Worm (Caenorhabditis elegans) whole organism, late embryonic: Measurements from ENCODE around the gene F49F1.15.

Source experiments
- C08G9.2 ChIP-seq: sonication (generic microtip); optimal IDR thresholded peaks from 2 replicates; lab custom pipeline; 2016; ENCODE audit warnings: mild to moderate bottlenecking, missing genetic modification characterization, moderate library complexity, missing compliant biosample characterization
- C38D4.7 ChIP-seq: fragments of 200-800 bp; sonication (Bioruptor generic); optimal IDR thresholded peaks from 2 replicates; lab custom pipeline; 2018; ENCODE audit warnings: mild to moderate bottlenecking, missing genetic modification characterization, moderate library complexity, missing compliant biosample characterization
- K02D7.2 ChIP-seq: sonication (generic microtip); optimal IDR thresholded peaks from 2 replicates; lab custom pipeline; 2017; ENCODE audit warnings: mild to moderate bottlenecking, missing genetic modification characterization, missing compliant biosample characterization
- T23F11.4 ChIP-seq: fragments of 200-800 bp; sonication (Bioruptor generic); optimal IDR thresholded peaks from 2 replicates; lab custom pipeline; 2018; ENCODE audit warnings: mild to moderate bottlenecking, missing genetic modification characterization, missing compliant biosample characterization
- ahr-1 ChIP-seq: sonication (generic microtip); optimal IDR thresholded peaks from 2 replicates; lab custom pipeline; 2016; ENCODE audit warnings: missing genetic modification characterization, missing compliant biosample characterization
- ama-1 ChIP-seq: fragments of 150-350 bp; optimal IDR thresholded peaks from 2 replicates; lab custom pipeline; 2014
- ceh-14 ChIP-seq: sonication (generic microtip); optimal IDR thresholded peaks from 2 replicates; lab custom pipeline; 2016; ENCODE audit warnings: missing genotype, missing genetic modification characterization, missing compliant biosample characterization
- ceh-18 ChIP-seq: sonication (generic microtip); optimal IDR thresholded peaks from 2 replicates; lab custom pipeline; 2016; ENCODE audit warnings: missing genetic modification characterization, missing compliant biosample characterization
- ceh-19 ChIP-seq: fragments of 200-800 bp; sonication (Bioruptor generic); optimal IDR thresholded peaks from 2 replicates; lab custom pipeline; 2018; ENCODE audit warnings: mild to moderate bottlenecking, missing genetic modification characterization, missing compliant biosample characterization
- ceh-30 ChIP-seq: fragments of 150-350 bp; optimal IDR thresholded peaks from 2 replicates; lab custom pipeline; 2014; ENCODE audit warnings: missing biosample characterization, missing genetic modification characterization
- ceh-34 ChIP-seq: sonication (generic microtip); optimal IDR thresholded peaks from 2 replicates; lab custom pipeline; 2016; ENCODE audit warnings: mild to moderate bottlenecking, missing genetic modification characterization, missing compliant biosample characterization
- ceh-45 ChIP-seq: fragments of 200-800 bp; sonication (Bioruptor generic); IDR thresholded peaks from 2 replicates; pipeline ENCODE4 v1.3.6; 2022; ENCODE audit warnings: missing genetic modification reagents, missing genetic modification characterization, missing compliant biosample characterization
- ceh-9 ChIP-seq: sonication (generic microtip); optimal IDR thresholded peaks from 2 replicates; lab custom pipeline; 2016; ENCODE audit warnings: mild to moderate bottlenecking, missing genetic modification characterization, inconsistent platforms, missing compliant biosample characterization
- dmd-4 ChIP-seq: sonication (generic microtip); optimal IDR thresholded peaks from 2 replicates; lab custom pipeline; 2016; ENCODE audit warnings: borderline replicate concordance, missing genetic modification characterization, missing compliant biosample characterization
- elt-2 ChIP-seq: sonication (generic microtip); optimal IDR thresholded peaks from 2 replicates; lab custom pipeline; 2016; ENCODE audit warnings: missing genetic modification reagents, missing genetic modification characterization, missing compliant biosample characterization
- fax-1 ChIP-seq: sonication (generic microtip); optimal IDR thresholded peaks from 2 replicates; lab custom pipeline; 2016; ENCODE audit warnings: missing genotype, missing genetic modification characterization, missing compliant biosample characterization
- fkh-10 ChIP-seq: fragments of 150-350 bp; optimal IDR thresholded peaks from 2 replicates; lab custom pipeline; 2014; ENCODE audit warnings: missing biosample characterization, missing genetic modification reagents, missing genetic modification characterization
- fkh-6 ChIP-seq: sonication (generic microtip); optimal IDR thresholded peaks from 2 replicates; lab custom pipeline; 2016; ENCODE audit warnings: missing genetic modification characterization, missing compliant biosample characterization
- gmeb-2 ChIP-seq: sonication (generic microtip); optimal IDR thresholded peaks from 2 replicates; lab custom pipeline; 2016; ENCODE audit warnings: missing genetic modification characterization, inconsistent platforms, missing compliant biosample characterization
- hlh-13 ChIP-seq: fragments of 200-800 bp; sonication (Bioruptor generic); optimal IDR thresholded peaks from 2 replicates; lab custom pipeline; 2018; ENCODE audit warnings: mild to moderate bottlenecking, missing genetic modification characterization, missing compliant biosample characterization
- hlh-6 ChIP-seq: sonication (generic microtip); optimal IDR thresholded peaks from 2 replicates; lab custom pipeline; 2016; ENCODE audit warnings: missing genotype, missing genetic modification characterization, missing compliant biosample characterization
- mec-3 ChIP-seq: sonication (generic microtip); optimal IDR thresholded peaks from 2 replicates; lab custom pipeline; 2016; ENCODE audit warnings: borderline replicate concordance, missing genetic modification characterization, missing compliant biosample characterization
- odd-2 ChIP-seq: sonication (generic microtip); optimal IDR thresholded peaks from 2 replicates; lab custom pipeline; 2017; ENCODE audit warnings: antibody characterized with exemption, mild to moderate bottlenecking, missing genetic modification characterization, missing compliant biosample characterization
- pag-3 ChIP-seq: sonication (generic microtip); optimal IDR thresholded peaks from 2 replicates; lab custom pipeline; 2016; ENCODE audit warnings: missing compliant biosample characterization, missing genetic modification characterization, borderline replicate concordance
- pat-9 ChIP-seq: fragments of 200-800 bp; sonication (Bioruptor generic); optimal IDR thresholded peaks from 2 replicates; lab custom pipeline; 2018; ENCODE audit warnings: mild to moderate bottlenecking, missing genetic modification characterization, moderate library complexity, missing compliant biosample characterization
- pqm-1 ChIP-seq: sonication (generic microtip); optimal IDR thresholded peaks from 2 replicates; lab custom pipeline; 2016; ENCODE audit warnings: missing genetic modification characterization, missing compliant biosample characterization
- pros-1 ChIP-seq: fragments of 150-350 bp; optimal IDR thresholded peaks from 2 replicates; lab custom pipeline; 2014; ENCODE audit warnings: missing biosample characterization, missing genetic modification reagents, missing genetic modification characterization
- ref-2 ChIP-seq: sonication (generic microtip); optimal IDR thresholded peaks from 2 replicates; lab custom pipeline; 2016; ENCODE audit warnings: missing genetic modification characterization, missing compliant biosample characterization
- rnt-1 ChIP-seq: sonication (generic microtip); optimal IDR thresholded peaks from 2 replicates; lab custom pipeline; 2016; ENCODE audit warnings: missing genetic modification characterization, missing compliant biosample characterization
- sdc-2 ChIP-seq: sonication (generic microtip); optimal IDR thresholded peaks from 2 replicates; lab custom pipeline; 2016; ENCODE audit warnings: missing genotype, missing genetic modification characterization, missing compliant biosample characterization
- sox-4 ChIP-seq: sonication (generic microtip); optimal IDR thresholded peaks from 2 replicates; lab custom pipeline; 2017; ENCODE audit warnings: mild to moderate bottlenecking, missing genetic modification characterization, inconsistent platforms, missing compliant biosample characterization
- syd-9 ChIP-seq: sonication (generic microtip); optimal IDR thresholded peaks from 2 replicates; lab custom pipeline; 2016; ENCODE audit warnings: mild to moderate bottlenecking, missing genetic modification characterization, moderate library complexity, missing compliant biosample characterization
- tbx-2 ChIP-seq: sonication (generic microtip); optimal IDR thresholded peaks from 2 replicates; lab custom pipeline; 2016; ENCODE audit warnings: missing genetic modification characterization, missing compliant biosample characterization
- tbx-7 ChIP-seq: sonication (generic microtip); optimal IDR thresholded peaks from 2 replicates; lab custom pipeline; 2016; ENCODE audit warnings: missing genotype, missing genetic modification characterization, missing compliant biosample characterization
- unc-3 ChIP-seq, 2 experiments: fragments of 200-800 bp in 1 of 2; sonication (Bioruptor generic) in 1 of 2; sonication (generic microtip) in 1 of 2; conservative IDR thresholded peaks in 1 of 2; optimal IDR thresholded peaks in 1 of 2; 2 replicates each; pipeline versions ENCODE4 v1.3.6 to Lab custom; 2016 to 2022; ENCODE audit warnings: missing compliant biosample characterization in 2 of 2, missing genetic modification characterization in 2 of 2, missing genetic modification reagents in 1 of 2
- unc-42 ChIP-seq: sonication (generic microtip); optimal IDR thresholded peaks from 2 replicates; lab custom pipeline; 2016; ENCODE audit warnings: missing genotype, missing genetic modification characterization, missing compliant biosample characterization
- unc-86 ChIP-seq: sonication (generic microtip); optimal IDR thresholded peaks from 2 replicates; lab custom pipeline; 2016; ENCODE audit warnings: missing genetic modification characterization, missing compliant biosample characterization
- zip-5 ChIP-seq: sonication (generic microtip); optimal IDR thresholded peaks from 2 replicates; lab custom pipeline; 2016; ENCODE audit warnings: missing genetic modification characterization, missing compliant biosample characterization

The F49F1.15 gene

ce11 chrIV:4114526-4114925, at the start of gene F49F1.15:
TSS of gene F49F1.15 (minus strand) at chrIV:4114626.
- TF ChIP-seq unc-3 (GFP tag; conservative IDR thresholded peaks at IDR 0.05; lab: Robert Waterston, UW) (no peak), unc-3 (tag; optimal IDR thresholded peaks at IDR 0.05; lab: Kevin White, UChicago) (no peak), tbx-2 (tag; lab: Kevin White, UChicago) (no peak)

ce11 chrIV:4162121-4162520, 47.7 kb upstream of the F49F1.15 start, which contains the start of gene scrm-5:
TSS of gene scrm-5 (plus strand) at chrIV:4162421.
- no peak for TF ChIP-seq mec-3 (tag; lab: Kevin White, UChicago)
- no peak for TF ChIP-seq zip-5 (tag; lab: Kevin White, UChicago)
- TF ChIP-seq fkh-6: no peak
- TF ChIP-seq dmd-4 (tag; lab: Kevin White, UChicago): no peak
- no peak for TF ChIP-seq ref-2
- no peak for TF ChIP-seq gmeb-2 (tag; lab: Kevin White, UChicago)
- no peak for TF ChIP-seq pros-1
- TF ChIP-seq ceh-18 (tag; lab: Kevin White, UChicago): no peak
- TF ChIP-seq unc-86: no peak
- no peak for TF ChIP-seq T23F11.4 (GFP tag; lab: Kevin White, UChicago)
- TF ChIP-seq fkh-10 (GFP tag; lab: Kevin White, UChicago): no peak
- no peak for TF ChIP-seq ceh-34 (tag; lab: Kevin White, UChicago)
- no peak for TF ChIP-seq ceh-45
- TF ChIP-seq unc-42: no peak
- TF ChIP-seq, all 69 proteins: peak for 0

DNA sequence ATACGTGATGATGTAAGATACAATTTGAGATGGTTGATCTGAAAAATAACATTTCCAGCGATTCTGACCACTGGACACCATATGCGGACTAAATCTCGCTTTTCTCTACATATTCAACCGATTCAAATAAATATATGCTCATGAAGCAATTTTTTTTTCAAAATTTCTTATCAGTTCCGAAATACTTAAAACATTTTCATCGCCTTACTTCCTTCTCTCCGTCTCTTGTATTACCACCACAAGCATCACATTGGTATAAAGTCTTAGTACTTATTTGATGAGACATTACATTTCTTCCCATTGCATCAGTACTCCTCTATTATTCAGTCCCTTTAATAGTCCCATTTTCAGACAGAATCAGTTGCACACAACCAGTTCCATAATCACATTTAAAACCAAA, 40.2 kb upstream of the F49F1.15 start, which contains the start of gene K08D10.14:
TSS of gene K08D10.14 (plus strand) at position 301 of the 400 bp plus-strand sequence.
- TF ChIP-seq T23F11.4 (GFP tag; lab: Kevin White, UChicago) (no peak), pat-9 (tag; lab: Kevin White, UChicago) (no peak), ceh-30 (tag; lab: Kevin White, UChicago) (no peak), fkh-6 (no peak), K02D7.2 (tag; lab: Kevin White, UChicago) (no peak), sdc-2 (tag; lab: Kevin White, UChicago) (no peak), elt-2 (tag; lab: Kevin White, UChicago) (no peak), ceh-19 (no peak), ama-1 (no peak), tbx-7 (no peak), hlh-13 (no peak), fax-1 (tag; lab: Kevin White, UChicago) (no peak), sox-4 (tag; lab: Kevin White, UChicago) (no peak)
- TF ChIP-seq, all 69 proteins: peak for 0

ce11 chrIV:4152143-4152542, 37.7 kb upstream of the F49F1.15 start, which contains the start of the genes K08D10.10 and R07C12.1:
TSS of gene K08D10.10 (plus strand) at chrIV:4152235.
TSS of gene R07C12.1 (plus strand) at chrIV:4152456.
- no peak for TF ChIP-seq ceh-19
- TF ChIP-seq fax-1 (tag; lab: Kevin White, UChicago): no peak
- TF ChIP-seq gmeb-2 (tag; lab: Kevin White, UChicago): no peak
- no peak for TF ChIP-seq hlh-6
- no peak for TF ChIP-seq ceh-14 (tag; lab: Kevin White, UChicago)
- no peak for TF ChIP-seq ceh-9 (tag; lab: Kevin White, UChicago)
- no peak for TF ChIP-seq syd-9
- no peak for TF ChIP-seq ahr-1
- TF ChIP-seq pqm-1 (tag; lab: Kevin White, UChicago): no peak

DNA sequence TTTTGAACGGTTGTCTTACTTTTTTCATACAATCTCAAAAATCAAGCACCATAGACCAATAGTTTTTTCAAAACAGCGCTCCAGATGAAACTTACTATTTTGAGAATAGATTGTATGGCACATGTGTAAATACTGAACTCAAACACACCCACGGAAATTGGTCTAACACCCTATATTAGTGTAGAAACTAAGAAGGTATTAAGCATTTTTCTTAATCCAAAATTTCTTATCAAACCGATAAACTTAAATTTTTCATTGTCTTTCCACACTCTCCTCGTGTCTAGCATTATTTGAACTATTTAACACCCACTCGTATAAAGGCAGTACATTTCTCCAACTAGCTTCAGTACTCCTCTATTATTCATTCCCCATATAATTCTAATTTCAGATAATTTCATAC, 35.7 kb upstream of the F49F1.15 start:
- TF ChIP-seq C38D4.7 (GFP tag; lab: Kevin White, UChicago) (no peak), ceh-34 (tag; lab: Kevin White, UChicago) (no peak), odd-2 (no peak), fkh-6 (no peak), C08G9.2 (no peak), ref-2 (no peak), rnt-1 (no peak), pag-3 (tag; lab: Kevin White, UChicago) (no peak)
